Worm (Caenorhabditis elegans) whole organism, L3 larva: ENCODE results near the gene Y75B8A.34.
A peak's percentile ranks its signal among the peaks of the same experiment; 100 is the strongest.

ENCODE experiments used
- R02D3.7 ChIP-seq: fragments of 150-350 bp; optimal IDR thresholded peaks from 2 replicates; lab custom pipeline; 2014; ENCODE audit warnings: missing biosample characterization, missing genetic modification characterization
- aly-2 ChIP-seq: fragments of 150-350 bp; optimal IDR thresholded peaks from 2 replicates; lab custom pipeline; 2014; ENCODE audit warnings: missing biosample characterization, missing genetic modification characterization
- lin-15B ChIP-seq: fragments of 150-350 bp; optimal IDR thresholded peaks from 2 replicates; lab custom pipeline; 2014; ENCODE audit warnings: missing biosample characterization, missing genetic modification characterization
- lin-39 ChIP-seq: fragments of 150-350 bp; optimal IDR thresholded peaks from 2 replicates; lab custom pipeline; 2018; ENCODE audit warnings: missing biosample characterization, missing genetic modification reagents, missing genetic modification characterization
- lsy-12 ChIP-seq: sonication (generic microtip); optimal IDR thresholded peaks from 2 replicates; lab custom pipeline; 2016; ENCODE audit warnings: mild to moderate bottlenecking, missing genetic modification characterization, missing compliant biosample characterization
- mdl-1 ChIP-seq: fragments of 150-350 bp; optimal IDR thresholded peaks from 2 replicates; lab custom pipeline; 2014; ENCODE audit warnings: missing biosample characterization, missing genetic modification characterization
- nhr-28 ChIP-seq: fragments of 150-350 bp; optimal IDR thresholded peaks from 2 replicates; lab custom pipeline; 2014; ENCODE audit warnings: missing biosample characterization, missing genetic modification characterization
- nhr-76 ChIP-seq: fragments of 150-350 bp; sonication (generic microtip); optimal IDR thresholded peaks from 5 replicates; lab custom pipeline; 2014; ENCODE audit warnings: missing biosample characterization, missing genetic modification characterization
- nhr-77 ChIP-seq: fragments of 150-350 bp; optimal IDR thresholded peaks from 2 replicates; lab custom pipeline; 2014; ENCODE audit warnings: missing biosample characterization, missing genetic modification characterization
- pha-4 ChIP-seq: fragments of 150-350 bp; optimal IDR thresholded peaks from 2 replicates; lab custom pipeline; 2014; ENCODE audit warnings: missing biosample characterization, missing genetic modification reagents, missing genetic modification characterization
- pqm-1 ChIP-seq: fragments of 150-350 bp; optimal IDR thresholded peaks from 2 replicates; lab custom pipeline; 2017; ENCODE audit warnings: missing biosample characterization, missing genetic modification characterization, inconsistent platforms
- snpc-4 ChIP-seq: fragments of 150-350 bp; optimal IDR thresholded peaks from 2 replicates; lab custom pipeline; 2014; ENCODE audit warnings: missing biosample characterization, missing genetic modification characterization
- tbx-2 ChIP-seq: sonication (generic microtip); optimal IDR thresholded peaks from 2 replicates; lab custom pipeline; 2016; ENCODE audit warnings: mild to moderate bottlenecking, missing genetic modification characterization, missing compliant biosample characterization

ce11 chrIII:12368462-12369306 is 9.3 kb downstream of the Y75B8A.34 start, which contains the start of gene his-72:
- no peak for TF ChIP-seq nhr-76
- TF ChIP-seq lsy-12 (tag; lab: Kevin White, UChicago) = peak; percentile 56
- peak; percentile 91 for TF ChIP-seq lin-39 (tag; lab: Kevin White, UChicago)
- no peak for TF ChIP-seq mdl-1 (tag; lab: Kevin White, UChicago)
- no peak for TF ChIP-seq aly-2 (tag; lab: Kevin White, UChicago)
- no peak for TF ChIP-seq R02D3.7 (tag; lab: Kevin White, UChicago)
- TF ChIP-seq lin-15B = peak; percentile 54
- no peak for TF ChIP-seq nhr-28 (tag; lab: Kevin White, UChicago)
- TF ChIP-seq snpc-4 (tag; lab: Kevin White, UChicago) = no peak
- TF ChIP-seq pqm-1 (tag; lab: Kevin White, UChicago) = peak; percentile 3
- TF ChIP-seq pha-4 (tag; lab: Kevin White, UChicago) = peak; percentile 44
- TF ChIP-seq tbx-2 (tag; lab: Kevin White, UChicago) = peak; percentile 25
- TF ChIP-seq nhr-77 (tag; lab: Kevin White, UChicago) = no peak
